Worm (Caenorhabditis elegans) whole organism, L2 larva: ENCODE data around the gene Y54E2A.10.

Source experiments
- R02D3.7 ChIP-seq: fragments of 150-350 bp; optimal IDR thresholded peaks from 2 replicates; lab custom pipeline; 2014; ENCODE audit warnings: missing biosample characterization, missing genetic modification characterization
- Y55F3AM.14 ChIP-seq: fragments of 200-800 bp; sonication (Bioruptor generic); optimal IDR thresholded peaks from 2 replicates; lab custom pipeline; 2018; ENCODE audit warnings: mild to moderate bottlenecking, missing genetic modification characterization, missing compliant biosample characterization
- ama-1 ChIP-seq: fragments of 150-350 bp; optimal IDR thresholded peaks from 2 replicates; lab custom pipeline; 2018; ENCODE audit warnings: inconsistent platforms
- dmd-4 ChIP-seq: sonication (generic microtip); optimal IDR thresholded peaks from 2 replicates; lab custom pipeline; 2017; ENCODE audit warnings: missing biosample characterization, missing genetic modification characterization
- egl-27 ChIP-seq: sonication (generic microtip); optimal IDR thresholded peaks from 3 replicates; lab custom pipeline; 2017; ENCODE audit warnings: missing biosample characterization, missing genetic modification reagents, missing genetic modification characterization
- lin-39 ChIP-seq: fragments of 150-350 bp; optimal IDR thresholded peaks from 2 replicates; lab custom pipeline; 2014; ENCODE audit warnings: missing biosample characterization, missing genetic modification reagents, missing genetic modification characterization
- lsy-2 ChIP-seq, 2 experiments: fragments of 150-350 bp in 1 of 2; sonication (generic microtip) in 1 of 2; optimal IDR thresholded peaks; 2 replicates each; lab custom pipeline; 2014 to 2017; ENCODE audit warnings: missing biosample characterization in 2 of 2, missing genetic modification characterization in 2 of 2
- mdl-1 ChIP-seq, 2 experiments: fragments of 150-350 bp in 1 of 2; sonication (generic microtip) in 1 of 2; optimal IDR thresholded peaks; 2 replicates each; lab custom pipeline; 2017; ENCODE audit warnings: missing biosample characterization in 2 of 2, missing genetic modification characterization in 2 of 2
- nhr-11 ChIP-seq: fragments of 150-350 bp; optimal IDR thresholded peaks from 2 replicates; lab custom pipeline; 2014; ENCODE audit warnings: missing biosample characterization, missing genetic modification characterization
- nhr-237 ChIP-seq: fragments of 150-350 bp; optimal IDR thresholded peaks from 2 replicates; lab custom pipeline; 2014; ENCODE audit warnings: missing biosample characterization, missing genetic modification characterization
- snpc-4 ChIP-seq: fragments of 150-350 bp; optimal IDR thresholded peaks from 2 replicates; lab custom pipeline; 2014; ENCODE audit warnings: missing biosample characterization, missing genetic modification characterization
- unc-55 ChIP-seq: fragments of 150-350 bp; sonication (generic microtip); optimal IDR thresholded peaks from 3 replicates; lab custom pipeline; 2014; ENCODE audit warnings: missing biosample characterization, missing genetic modification reagents, missing genetic modification characterization

DNA sequence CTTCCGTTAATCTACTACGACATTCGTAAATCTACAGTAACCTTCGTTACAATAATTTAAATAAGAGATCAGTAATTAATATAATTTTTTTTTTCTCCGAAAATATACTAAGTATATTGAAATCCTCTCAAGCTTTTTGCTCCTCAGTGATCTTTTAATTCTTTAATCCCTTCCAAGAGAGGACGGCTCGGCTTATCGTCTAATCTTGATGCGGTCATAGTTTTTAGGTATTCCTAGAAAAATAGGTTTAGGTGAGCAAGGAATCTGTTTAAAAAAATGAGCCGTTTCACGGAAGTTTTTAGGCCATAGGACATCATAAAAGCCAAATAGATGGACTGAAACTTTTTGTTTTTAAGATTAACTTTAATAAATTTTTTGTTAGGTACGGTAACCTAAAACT is 41.2 kb downstream of the Y54E2A.10 start:
- TF ChIP-seq unc-55 (no peak), mdl-1 (tag; optimal IDR thresholded peaks at IDR 0.05; lab: Kevin White, UChicago) (no peak), Y55F3AM.14 (no peak), dmd-4 (tag; lab: Kevin White, UChicago) (no peak), lin-39 (tag; lab: Kevin White, UChicago) (no peak), nhr-237 (no peak), ama-1 (lab: Kevin White, UChicago) (no peak), snpc-4 (tag; lab: Kevin White, UChicago) (no peak), R02D3.7 (no peak), lsy-2 (tag; optimal IDR thresholded peaks at IDR 0.05; lab: Kevin White, UChicago) (no peak), nhr-11 (tag; lab: Kevin White, UChicago) (no peak), egl-27 (tag; lab: Kevin White, UChicago) (no peak)
